Worm (Caenorhabditis elegans) whole organism, L3 larva: ENCODE data around the gene F47D2.11.
"Not testable (repeated sequence)": the region's sequence is repeated elsewhere in the genome, so short reads cannot be mapped to it uniquely, and the experiment has no call there.

Source experiments
- ZK546.5 ChIP-seq: sonication (generic microtip); optimal IDR thresholded peaks from 2 replicates; lab custom pipeline; 2017; ENCODE audit warnings: missing biosample characterization, missing genetic modification characterization
- ama-1 ChIP-seq: fragments of 150-350 bp; optimal IDR thresholded peaks from 2 replicates; lab custom pipeline; 2018
- ceh-16 ChIP-seq: sonication (generic microtip); optimal IDR thresholded peaks from 2 replicates; lab custom pipeline; 2017; ENCODE audit warnings: missing biosample characterization, missing genetic modification characterization
- ceh-28 ChIP-seq: fragments of 150-350 bp; optimal IDR thresholded peaks from 2 replicates; lab custom pipeline; 2014; ENCODE audit warnings: missing biosample characterization, missing genetic modification reagents, missing genetic modification characterization
- ceh-9 ChIP-seq: sonication (generic microtip); optimal IDR thresholded peaks from 2 replicates; lab custom pipeline; 2018; ENCODE audit warnings: missing biosample characterization, missing genetic modification characterization
- daf-12 ChIP-seq: fragments of 150-350 bp; optimal IDR thresholded peaks from 2 replicates; lab custom pipeline; 2014; ENCODE audit warnings: missing biosample characterization, missing genetic modification reagents, missing genetic modification characterization
- egl-27 ChIP-seq: sonication (generic microtip); optimal IDR thresholded peaks from 4 replicates; lab custom pipeline; 2017; ENCODE audit warnings: missing biosample characterization, missing genetic modification reagents, missing genetic modification characterization
- egl-5 ChIP-seq: fragments of 150-350 bp; optimal IDR thresholded peaks from 2 replicates; lab custom pipeline; 2017; ENCODE audit warnings: missing biosample characterization, missing genetic modification reagents, missing genetic modification characterization, inconsistent platforms
- elt-3 ChIP-seq, 3 experiments: fragments of 150-350 bp in 1 of 3; sonication (generic microtip) in 2 of 3; optimal IDR thresholded peaks; 2 replicates in 2 of 3; 4 replicates in 1 of 3; lab custom pipeline; 2014 to 2017; ENCODE audit warnings: missing biosample characterization in 3 of 3, missing genetic modification characterization in 3 of 3
- eor-1 ChIP-seq, 2 experiments: fragments of 150-350 bp; optimal IDR thresholded peaks; 2 replicates each; lab custom pipeline; 2014 to 2018; ENCODE audit warnings: missing biosample characterization in 2 of 2, missing genetic modification characterization in 2 of 2
- fkh-10 ChIP-seq: sonication (generic microtip); optimal IDR thresholded peaks from 2 replicates; lab custom pipeline; 2017; ENCODE audit warnings: missing biosample characterization, missing genetic modification reagents, missing genetic modification characterization
- fkh-2 ChIP-seq: fragments of 150-350 bp; optimal IDR thresholded peaks from 2 replicates; lab custom pipeline; 2014; ENCODE audit warnings: missing biosample characterization, missing genetic modification reagents, missing genetic modification characterization
- hmg-11 ChIP-seq: sonication (generic microtip); optimal IDR thresholded peaks from 2 replicates; lab custom pipeline; 2016; ENCODE audit warnings: missing genetic modification characterization, missing compliant biosample characterization
- lin-15B ChIP-seq: fragments of 150-350 bp; optimal IDR thresholded peaks from 2 replicates; lab custom pipeline; 2014; ENCODE audit warnings: missing biosample characterization, missing genetic modification characterization
- mml-1 ChIP-seq: fragments of 150-350 bp; sonication (generic microtip); optimal IDR thresholded peaks from 3 replicates; lab custom pipeline; 2014; ENCODE audit warnings: missing biosample characterization, missing genetic modification characterization
- nfya-1 ChIP-seq: sonication (generic microtip); optimal IDR thresholded peaks from 2 replicates; lab custom pipeline; 2017; ENCODE audit warnings: missing genetic modification characterization, mild to moderate bottlenecking, missing compliant biosample characterization, antibody characterized with exemption, moderate library complexity; ENCODE audit not compliant: insufficient read depth
- nhr-11 ChIP-seq: fragments of 150-350 bp; optimal IDR thresholded peaks from 2 replicates; lab custom pipeline; 2014; ENCODE audit warnings: missing biosample characterization, missing genetic modification characterization
- nhr-12 ChIP-seq: fragments of 150-350 bp; optimal IDR thresholded peaks from 2 replicates; lab custom pipeline; 2014; ENCODE audit warnings: missing biosample characterization, missing genetic modification characterization
- nhr-23 ChIP-seq: fragments of 150-350 bp; optimal IDR thresholded peaks from 2 replicates; lab custom pipeline; 2014; ENCODE audit warnings: missing biosample characterization, missing genetic modification reagents, missing genetic modification characterization
- nhr-237 ChIP-seq: fragments of 150-350 bp; optimal IDR thresholded peaks from 2 replicates; lab custom pipeline; 2014; ENCODE audit warnings: missing biosample characterization, missing genetic modification characterization
- nhr-25 ChIP-seq: sonication (generic microtip); optimal IDR thresholded peaks from 2 replicates; lab custom pipeline; 2017; ENCODE audit warnings: missing biosample characterization, missing genetic modification characterization
- nhr-76 ChIP-seq: fragments of 150-350 bp; sonication (generic microtip); optimal IDR thresholded peaks from 5 replicates; lab custom pipeline; 2014; ENCODE audit warnings: missing biosample characterization, missing genetic modification characterization
- nhr-77 ChIP-seq: fragments of 150-350 bp; optimal IDR thresholded peaks from 2 replicates; lab custom pipeline; 2014; ENCODE audit warnings: missing biosample characterization, missing genetic modification characterization
- pha-4 ChIP-seq: fragments of 150-350 bp; optimal IDR thresholded peaks from 2 replicates; lab custom pipeline; 2014; ENCODE audit warnings: missing biosample characterization, missing genetic modification reagents, missing genetic modification characterization
- pqm-1 ChIP-seq: fragments of 150-350 bp; optimal IDR thresholded peaks from 2 replicates; lab custom pipeline; 2017; ENCODE audit warnings: missing biosample characterization, missing genetic modification characterization, inconsistent platforms
- snpc-4 ChIP-seq: fragments of 150-350 bp; optimal IDR thresholded peaks from 2 replicates; lab custom pipeline; 2014; ENCODE audit warnings: missing biosample characterization, missing genetic modification characterization
- unc-39 ChIP-seq: sonication (generic microtip); optimal IDR thresholded peaks from 4 replicates; lab custom pipeline; 2017; ENCODE audit warnings: missing biosample characterization, missing genetic modification characterization
- unc-62 ChIP-seq: fragments of 150-350 bp; sonication (generic microtip); optimal IDR thresholded peaks from 4 replicates; lab custom pipeline; 2014; ENCODE audit warnings: missing biosample characterization, missing genetic modification reagents, missing genetic modification characterization
- zag-1 ChIP-seq: fragments of 150-350 bp; optimal IDR thresholded peaks from 2 replicates; lab custom pipeline; 2014; ENCODE audit warnings: missing biosample characterization, missing genetic modification characterization
- ztf-11 ChIP-seq: fragments of 150-350 bp; optimal IDR thresholded peaks from 2 replicates; lab custom pipeline; 2014; ENCODE audit warnings: missing biosample characterization, missing genetic modification characterization
- ztf-4 ChIP-seq: fragments of 150-350 bp; optimal IDR thresholded peaks from 2 replicates; lab custom pipeline; 2014; ENCODE audit warnings: missing biosample characterization, missing genetic modification characterization

Gene F47D2.11

DNA sequence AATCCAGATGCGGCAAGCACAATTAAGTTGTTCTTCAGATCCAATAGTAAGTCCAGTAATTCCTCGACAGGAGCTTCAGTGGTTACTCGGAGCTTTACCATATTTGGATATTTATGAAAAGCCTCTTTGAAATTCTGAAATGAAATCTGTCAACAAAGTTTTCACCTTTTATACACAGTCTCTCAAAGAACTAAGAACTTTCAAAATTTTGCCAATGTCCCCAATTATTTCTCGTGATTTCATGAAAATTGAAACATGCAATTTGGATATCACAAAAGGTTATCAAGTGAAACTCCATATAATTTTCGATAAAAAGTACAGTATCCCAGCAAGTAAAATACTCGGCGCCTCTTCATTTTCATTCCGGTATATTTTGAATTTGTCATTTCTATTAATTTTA is at the start of gene F47D2.11:
TSS of gene F47D2.11 (minus strand) at position 101 of the 400 bp plus-strand sequence.
- no peak for TF ChIP-seq nfya-1 (tag; lab: Kevin White, UChicago)
- TF ChIP-seq ztf-4 (tag; lab: Kevin White, UChicago) = no peak
- no peak for TF ChIP-seq unc-62 (GFP tag; lab: Kevin White, UChicago)
- TF ChIP-seq snpc-4 (tag; lab: Kevin White, UChicago) = no peak

DNA sequence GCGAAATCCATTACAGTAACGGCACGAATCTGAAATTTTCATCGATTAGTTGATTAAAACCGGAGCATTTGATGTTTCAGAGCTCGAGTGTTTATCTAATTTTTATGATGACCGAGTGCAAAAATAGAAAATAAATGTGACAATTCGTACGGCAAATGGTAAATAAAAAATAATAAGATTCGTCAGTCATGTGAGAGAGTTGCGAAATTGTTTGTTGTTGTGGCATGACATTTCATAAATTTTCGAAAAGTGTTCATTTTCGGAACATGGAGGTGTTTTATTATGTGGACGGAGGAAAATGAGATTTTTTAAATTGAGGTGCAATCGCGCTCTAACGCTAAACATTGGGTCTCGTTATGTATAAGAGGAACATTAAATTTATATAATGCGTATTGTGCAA is 45.9 kb upstream of the F47D2.11 start:
- no peak for TF ChIP-seq fkh-2 (tag; lab: Kevin White, UChicago)
- peak; percentile 27 for TF ChIP-seq pha-4 (tag; lab: Kevin White, UChicago)
- TF ChIP-seq zag-1 (tag; lab: Kevin White, UChicago) = no peak
- no peak for TF ChIP-seq nhr-76 (tag; lab: Kevin White, UChicago)
- no peak for TF ChIP-seq egl-5 (tag; lab: Kevin White, UChicago)

DNA sequence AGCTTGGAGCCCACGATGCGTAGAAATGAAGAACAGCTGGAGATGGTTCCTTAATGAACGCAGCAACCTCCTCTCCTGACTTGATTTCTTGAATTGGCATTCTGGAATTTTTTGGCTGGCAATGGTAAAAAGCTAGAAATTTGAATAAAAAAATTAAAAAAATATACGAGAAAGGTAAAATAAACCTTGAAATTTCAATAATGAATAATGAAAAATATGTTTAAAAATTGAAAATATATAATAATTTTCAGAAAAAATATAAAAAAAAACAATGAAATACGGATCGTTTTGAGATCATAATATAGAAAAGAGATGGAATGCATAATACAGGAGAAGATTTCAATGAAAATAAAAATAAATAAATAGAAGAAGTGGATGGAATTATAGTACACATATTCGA is 45.4 kb upstream of the F47D2.11 start, which contains the start of gene glrx-3:
TSS of gene glrx-3 (minus strand) at position 101 of the 400 bp plus-strand sequence.
- TF ChIP-seq nhr-12 (tag; lab: Kevin White, UChicago) = no peak
- no peak for TF ChIP-seq hmg-11 (tag; lab: Kevin White, UChicago)
- TF ChIP-seq unc-39 (tag; lab: Kevin White, UChicago) = no peak
- TF ChIP-seq mml-1 (tag; lab: Kevin White, UChicago) = no peak
- no peak for TF ChIP-seq ceh-16 (tag; lab: Kevin White, UChicago)
- no peak for TF ChIP-seq ceh-28
- TF ChIP-seq ZK546.5 (tag; lab: Kevin White, UChicago) = no peak
- TF ChIP-seq nhr-77 (tag; lab: Kevin White, UChicago) = no peak
- no peak for TF ChIP-seq nhr-23 (tag; lab: Kevin White, UChicago)
- TF ChIP-seq eor-1 (tag; optimal IDR thresholded peaks at IDR 0.05; lab: Kevin White, UChicago) = no peak
- TF ChIP-seq ama-1 (lab: Kevin White, UChicago) = no peak
- no peak for TF ChIP-seq snpc-4 (tag; lab: Kevin White, UChicago)
- TF ChIP-seq pqm-1 (tag; lab: Kevin White, UChicago) = no peak
- no peak for TF ChIP-seq egl-27 (tag; lab: Kevin White, UChicago)
- TF ChIP-seq nhr-237 (tag; lab: Kevin White, UChicago) = no peak
- no peak for TF ChIP-seq ztf-11 (tag; lab: Kevin White, UChicago)
- no peak for TF ChIP-seq ceh-9 (tag; lab: Kevin White, UChicago)
- TF ChIP-seq daf-12 = no peak

DNA sequence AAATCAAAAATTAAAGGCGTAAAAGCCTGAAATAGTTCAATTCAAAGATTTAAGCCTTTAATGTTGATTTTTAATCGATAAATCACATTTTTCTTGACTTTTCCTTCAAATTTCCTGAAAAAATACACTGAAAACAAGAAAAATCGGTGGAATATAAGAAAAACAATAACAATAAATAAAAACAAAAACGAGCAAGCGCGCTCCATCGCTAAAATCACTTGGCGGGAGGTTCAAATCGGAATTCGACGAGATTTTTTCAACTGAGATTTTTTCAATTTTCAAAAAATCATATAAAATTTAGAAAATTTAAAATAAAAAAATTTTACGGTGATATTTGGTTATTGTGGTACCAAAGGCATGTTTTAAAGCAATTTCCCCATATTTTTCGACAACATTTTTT is 43.7 kb upstream of the F47D2.11 start:
- TF ChIP-seq pqm-1 (tag; lab: Kevin White, UChicago) = no peak
- no peak for TF ChIP-seq mml-1 (tag; lab: Kevin White, UChicago)
- no peak for TF ChIP-seq ztf-11 (tag; lab: Kevin White, UChicago)
- no peak for TF ChIP-seq elt-3 (tag; optimal IDR thresholded peaks at IDR 0.05; lab: Kevin White, UChicago)
- TF ChIP-seq egl-5 (tag; lab: Kevin White, UChicago) = no peak
- TF ChIP-seq unc-39 (tag; lab: Kevin White, UChicago) = no peak

DNA sequence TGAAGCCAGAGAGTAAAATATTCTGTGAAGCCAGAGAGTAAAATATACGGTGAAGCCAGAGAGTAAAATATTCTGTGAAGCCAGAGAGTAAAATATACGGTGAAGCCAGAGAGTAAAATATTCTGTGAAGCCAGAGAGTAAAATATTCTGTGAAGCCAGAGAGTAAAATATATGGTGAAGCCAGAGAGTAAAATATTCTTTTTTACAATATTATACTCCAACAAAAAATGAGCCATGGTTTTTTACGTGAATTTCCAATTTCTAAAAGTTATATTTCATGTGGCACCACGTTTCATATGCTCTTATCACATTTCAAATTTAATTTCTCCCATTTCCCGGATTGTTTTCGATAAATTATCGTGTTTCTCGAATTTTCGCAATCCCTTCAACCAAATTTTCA is 40.6 kb upstream of the F47D2.11 start, which contains the start of gene irld-1:
TSS of gene irld-1 (plus strand) at position 301 of the 400 bp plus-strand sequence.
- not testable (repeated sequence) for TF ChIP-seq snpc-4 (tag; lab: Kevin White, UChicago); lin-15B (tag; lab: Kevin White, UChicago); fkh-10

DNA sequence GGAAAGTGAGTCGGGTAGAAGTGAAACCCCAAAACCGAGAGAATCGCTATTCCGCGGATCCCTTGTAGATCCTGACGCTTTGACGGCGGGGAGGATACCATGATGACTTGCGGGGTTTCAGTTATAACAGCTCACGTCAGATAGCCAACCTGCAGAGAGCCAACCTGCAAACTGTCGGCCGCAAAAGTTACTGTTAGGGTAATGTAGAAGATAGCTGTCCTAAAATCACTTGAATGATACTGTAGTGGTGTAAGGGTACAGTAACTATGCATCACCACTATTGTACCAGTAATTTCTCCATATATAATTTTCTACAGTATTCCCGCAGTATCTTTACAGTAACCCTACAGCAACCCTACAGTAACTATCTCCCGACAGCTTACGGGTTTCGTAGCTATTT is 36.6 kb upstream of the F47D2.11 start, which contains the start of gene oac-12:
TSS of gene oac-12 (minus strand) at position 101 of the 400 bp plus-strand sequence.
- TF ChIP-seq eor-1 (tag; optimal IDR thresholded peaks at IDR 0.05; lab: Kevin White, UChicago) (no peak), lin-15B (tag; lab: Kevin White, UChicago) (no peak), ama-1 (lab: Kevin White, UChicago) (no peak), nhr-11 (tag; lab: Kevin White, UChicago) (no peak), zag-1 (tag; lab: Kevin White, UChicago) (no peak), nhr-25 (tag; lab: Kevin White, UChicago) (no peak), fkh-2 (tag; lab: Kevin White, UChicago) (no peak)
